Worm (Caenorhabditis elegans) whole organism, young adult: ENCODE measurements around the gene F11A5.18.

ENCODE experiments used
- F57C9.4 ChIP-seq: sonication (generic microtip); optimal IDR thresholded peaks from 2 replicates; lab custom pipeline; 2017; ENCODE audit warnings: mild to moderate bottlenecking, missing genetic modification characterization, missing compliant biosample characterization
- dox-1 ChIP-seq: fragments of 200-800 bp; sonication (Bioruptor generic); IDR thresholded peaks from 2 replicates; pipeline ENCODE4 v1.3.6; 2022; ENCODE audit warnings: missing genetic modification reagents, missing genetic modification characterization, missing compliant biosample characterization
- ets-4 ChIP-seq: fragments of 200-800 bp; sonication (Bioruptor generic); optimal IDR thresholded peaks from 2 replicates; lab custom pipeline; 2018; ENCODE audit warnings: mild to moderate bottlenecking, missing genetic modification characterization, missing compliant biosample characterization
- lir-1 ChIP-seq: fragments of 200-800 bp; sonication (Bioruptor generic); conservative IDR thresholded peaks from 2 replicates; pipeline ENCODE4 v1.3.6; 2022; ENCODE audit warnings: missing genetic modification reagents, missing genetic modification characterization, missing compliant biosample characterization
- snpc-4 ChIP-seq, 5 experiments: fragments of 150-350 bp in 1 of 5; sonication (generic microtip) in 4 of 5; optimal IDR thresholded peaks; 2 replicates each; lab custom pipeline; 2014 to 2018; ENCODE audit warnings: missing genetic modification characterization in 5 of 5, missing biosample characterization in 3 of 5, antibody characterized with exemption in 2 of 5, mild to moderate bottlenecking in 2 of 5, missing compliant biosample characterization in 2 of 5, missing genotype in 2 of 5, moderate library complexity in 2 of 5, missing genetic modification reagents in 1 of 5

- no peak for TF ChIP-seq snpc-4 (GFP tag; optimal IDR thresholded peaks at IDR 0.05; lab: Kevin White, UChicago)
- no peak for TF ChIP-seq snpc-4 (tag; optimal IDR thresholded peaks at IDR 0.05; lab: Kevin White, UChicago)
- TF ChIP-seq lir-1 (GFP tag; lab: Robert Waterston, UW): no peak
- TF ChIP-seq dox-1: no peak
- no peak for TF ChIP-seq ets-4
- TF ChIP-seq F57C9.4 (tag; lab: Kevin White, UChicago): no peak
Observed at ce11 chrV:16235647-16236046, 32.9 kb downstream of the F11A5.18 start, which contains the start of gene srh-98.
